Worm (Caenorhabditis elegans) whole organism, young adult: ENCODE data around the gene math-13.

Experiments
- Y53G8AR.9 ChIP-seq: fragments of 200-800 bp; sonication (Bioruptor generic); conservative IDR thresholded peaks from 2 replicates; pipeline ENCODE4 v1.3.6; 2022; ENCODE audit warnings: missing genetic modification reagents, missing genetic modification characterization, missing compliant biosample characterization
- Y56A3A.18 ChIP-seq: fragments of 200-800 bp; sonication (Bioruptor generic); IDR thresholded peaks from 2 replicates; pipeline ENCODE4 v1.3.6; 2022; ENCODE audit warnings: missing genetic modification reagents, missing genetic modification characterization, missing compliant biosample characterization
- attf-3 ChIP-seq: fragments of 200-800 bp; sonication (Bioruptor generic); conservative IDR thresholded peaks from 2 replicates; pipeline ENCODE4 v1.3.6; 2022; ENCODE audit warnings: missing genetic modification reagents, missing genetic modification characterization, missing compliant biosample characterization
- bed-2 ChIP-seq: fragments of 200-800 bp; sonication (Bioruptor generic); IDR thresholded peaks from 2 replicates; pipeline ENCODE4 v1.3.6; 2022; ENCODE audit warnings: missing genetic modification reagents, missing genetic modification characterization, missing compliant biosample characterization
- dpl-1 ChIP-seq: fragments of 150-350 bp; optimal IDR thresholded peaks from 2 replicates; lab custom pipeline; 2014; ENCODE audit warnings: missing biosample characterization, missing genetic modification reagents, missing genetic modification characterization
- gei-17 ChIP-seq: fragments of 200-800 bp; sonication (Bioruptor generic); optimal IDR thresholded peaks from 2 replicates; lab custom pipeline; 2018; ENCODE audit warnings: mild to moderate bottlenecking, missing genetic modification characterization, missing compliant biosample characterization
- lag-1 ChIP-seq: fragments of 200-800 bp; sonication (Bioruptor generic); IDR thresholded peaks from 2 replicates; pipeline ENCODE4 v1.3.6; 2022; ENCODE audit warnings: missing genetic modification reagents, missing genetic modification characterization, missing compliant biosample characterization
- lin-54 ChIP-seq: fragments of 200-800 bp; sonication (Bioruptor generic); optimal IDR thresholded peaks from 2 replicates; lab custom pipeline; 2018; ENCODE audit warnings: mild to moderate bottlenecking, missing genetic modification characterization, missing compliant biosample characterization
- nfya-2 ChIP-seq: fragments of 200-800 bp; sonication (Bioruptor generic); IDR thresholded peaks from 2 replicates; pipeline ENCODE4 v1.3.6; 2022; ENCODE audit warnings: missing genetic modification reagents, missing genetic modification characterization, missing compliant biosample characterization
- nhr-80 ChIP-seq: sonication (generic microtip); optimal IDR thresholded peaks from 2 replicates; lab custom pipeline; 2016; ENCODE audit warnings: missing genetic modification characterization, missing compliant biosample characterization
- nhr-90 ChIP-seq: sonication (generic microtip); optimal IDR thresholded peaks from 2 replicates; lab custom pipeline; 2016; ENCODE audit warnings: missing genotype, mild to moderate bottlenecking, missing genetic modification characterization, missing compliant biosample characterization
- pha-4 ChIP-seq: fragments of 150-350 bp; sonication (generic microtip); optimal IDR thresholded peaks from 2 replicates; lab custom pipeline; 2014; ENCODE audit warnings: missing biosample characterization, missing genetic modification reagents, missing genetic modification characterization
- unc-62 ChIP-seq: fragments of 150-350 bp; optimal IDR thresholded peaks from 2 replicates; lab custom pipeline; 2014; ENCODE audit warnings: missing biosample characterization, missing genetic modification reagents, missing genetic modification characterization

- no peak for TF ChIP-seq unc-62 (GFP tag; lab: Kevin White, UChicago)
- no peak for TF ChIP-seq dpl-1 (GFP tag; lab: Kevin White, UChicago)
- no peak for TF ChIP-seq gei-17
- TF ChIP-seq Y56A3A.18 (GFP tag; lab: Robert Waterston, UW) = no peak
- TF ChIP-seq lin-54 = no peak
- TF ChIP-seq pha-4 (tag; lab: Kevin White, UChicago) = no peak
- TF ChIP-seq attf-3 = no peak
- TF ChIP-seq nfya-2 (GFP tag; lab: Robert Waterston, UW) = no peak
- peak; percentile 91 for TF ChIP-seq nhr-80
- TF ChIP-seq nhr-90 = no peak
- no peak for TF ChIP-seq bed-2 (GFP tag; lab: Robert Waterston, UW)
- no peak for TF ChIP-seq lag-1 (GFP tag; lab: Robert Waterston, UW)
- no peak for TF ChIP-seq Y53G8AR.9
These were observed 24.0 kb upstream of the math-13 start for ce11 chrII:1851716-1852115.
